Worm (Caenorhabditis elegans) whole organism, late embryonic: Measurements from ENCODE around the gene sri-37.

Source experiments
- C38D4.7 ChIP-seq: fragments of 200-800 bp; sonication (Bioruptor generic); optimal IDR thresholded peaks from 2 replicates; lab custom pipeline; 2018; ENCODE audit warnings: mild to moderate bottlenecking, missing genetic modification characterization, moderate library complexity, missing compliant biosample characterization
- ahr-1 ChIP-seq: sonication (generic microtip); optimal IDR thresholded peaks from 2 replicates; lab custom pipeline; 2016; ENCODE audit warnings: missing genetic modification characterization, missing compliant biosample characterization
- ama-1 ChIP-seq: fragments of 150-350 bp; optimal IDR thresholded peaks from 2 replicates; lab custom pipeline; 2014
- che-1 ChIP-seq: sonication (generic microtip); optimal IDR thresholded peaks from 2 replicates; lab custom pipeline; 2016; ENCODE audit warnings: mild to moderate bottlenecking, missing genetic modification characterization, missing compliant biosample characterization
- elt-2 ChIP-seq: sonication (generic microtip); optimal IDR thresholded peaks from 2 replicates; lab custom pipeline; 2016; ENCODE audit warnings: missing genetic modification reagents, missing genetic modification characterization, missing compliant biosample characterization
- fkh-10 ChIP-seq: fragments of 150-350 bp; optimal IDR thresholded peaks from 2 replicates; lab custom pipeline; 2014; ENCODE audit warnings: missing biosample characterization, missing genetic modification reagents, missing genetic modification characterization
- npax-4 ChIP-seq: sonication (generic microtip); optimal IDR thresholded peaks from 2 replicates; lab custom pipeline; 2016; ENCODE audit warnings: missing genetic modification characterization, missing compliant biosample characterization
- pag-3 ChIP-seq: sonication (generic microtip); optimal IDR thresholded peaks from 2 replicates; lab custom pipeline; 2016; ENCODE audit warnings: missing compliant biosample characterization, missing genetic modification characterization, borderline replicate concordance
- pha-4 ChIP-seq: fragments of 150-350 bp; optimal IDR thresholded peaks from 2 replicates; lab custom pipeline; 2018; ENCODE audit warnings: missing biosample characterization, missing genetic modification reagents, missing genetic modification characterization
- rnt-1 ChIP-seq: sonication (generic microtip); optimal IDR thresholded peaks from 2 replicates; lab custom pipeline; 2016; ENCODE audit warnings: missing genetic modification characterization, missing compliant biosample characterization
- tbx-2 ChIP-seq: sonication (generic microtip); optimal IDR thresholded peaks from 2 replicates; lab custom pipeline; 2016; ENCODE audit warnings: missing genetic modification characterization, missing compliant biosample characterization
- tbx-7 ChIP-seq: sonication (generic microtip); optimal IDR thresholded peaks from 2 replicates; lab custom pipeline; 2016; ENCODE audit warnings: missing genotype, missing genetic modification characterization, missing compliant biosample characterization
- unc-55 ChIP-seq: sonication (generic microtip); optimal IDR thresholded peaks from 2 replicates; lab custom pipeline; 2017; ENCODE audit warnings: missing biosample characterization, missing genetic modification reagents, missing genetic modification characterization

DNA sequence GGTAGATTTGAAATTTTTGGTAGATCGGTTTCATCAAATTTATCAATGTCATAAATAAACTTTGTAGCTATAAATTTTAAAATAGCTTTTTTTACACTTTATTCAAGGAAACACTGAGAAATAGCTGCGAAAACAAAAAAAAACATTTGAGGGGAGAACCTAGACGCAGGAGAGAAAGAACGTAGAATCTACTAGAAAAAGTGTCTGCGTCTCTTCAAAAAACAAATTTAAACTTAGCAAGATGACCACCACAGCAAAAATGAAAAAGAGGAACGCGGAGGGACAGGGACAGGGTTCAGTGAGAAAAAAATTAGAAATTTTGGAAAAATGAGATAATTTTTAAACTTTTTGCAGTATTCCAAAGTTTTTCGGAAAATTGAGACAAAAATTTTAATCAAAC lies 19.6 kb downstream of the sri-37 start:
- no peak for TF ChIP-seq tbx-7 (tag; lab: Kevin White, UChicago)
- no peak for TF ChIP-seq elt-2 (tag; lab: Kevin White, UChicago)
- no peak for TF ChIP-seq unc-55 (GFP tag; lab: Kevin White, UChicago)
- TF ChIP-seq che-1 (tag; lab: Kevin White, UChicago) = no peak
- no peak for TF ChIP-seq ama-1 (lab: Kevin White, UChicago)
- TF ChIP-seq npax-4 (tag; lab: Kevin White, UChicago) = no peak
- no peak for TF ChIP-seq C38D4.7 (GFP tag; lab: Kevin White, UChicago)
- no peak for TF ChIP-seq tbx-2 (tag; lab: Kevin White, UChicago)
- TF ChIP-seq pha-4 = no peak
- no peak for TF ChIP-seq rnt-1 (tag; lab: Kevin White, UChicago)
- TF ChIP-seq pag-3 (tag; lab: Kevin White, UChicago) = no peak
- TF ChIP-seq fkh-10 (GFP tag; lab: Kevin White, UChicago) = no peak
- no peak for TF ChIP-seq ahr-1 (tag; lab: Kevin White, UChicago)
